Worm (Caenorhabditis elegans) whole organism, early embryonic: Measurements from ENCODE around the gene T13B5.9.

Source experiments
- ama-1 ChIP-seq: fragments of 150-350 bp; optimal IDR thresholded peaks from 2 replicates; lab custom pipeline; 2014
- ceh-36 ChIP-seq: sonication (generic microtip); optimal IDR thresholded peaks from 2 replicates; lab custom pipeline; 2016; ENCODE audit warnings: missing genetic modification characterization, inconsistent platforms, missing compliant biosample characterization

DNA sequence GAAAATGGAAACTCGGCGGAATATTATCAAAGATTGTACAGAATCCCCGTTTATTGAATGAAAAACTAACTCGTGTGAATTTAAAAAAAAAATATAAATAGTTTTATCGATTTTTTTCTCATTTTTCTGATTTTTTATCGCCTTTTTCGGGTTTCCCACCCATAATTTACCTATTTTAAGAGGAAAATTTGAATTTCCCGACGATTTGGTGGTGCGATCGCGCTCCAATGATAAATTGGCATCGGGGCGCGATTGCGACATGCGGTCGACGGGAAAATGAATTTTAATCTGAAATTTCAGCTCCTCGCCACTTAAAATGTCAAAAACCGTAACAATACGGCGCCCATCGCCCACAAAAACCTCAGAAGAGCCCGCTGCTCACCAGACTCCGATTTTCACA is 23.4 kb upstream of the T13B5.9 start, which contains the start of gene taf-6.1:
- no peak for TF ChIP-seq ama-1
- no peak for TF ChIP-seq ceh-36 (tag; lab: Kevin White, UChicago)
